Fruit fly (Drosophila melanogaster): ENCODE data around the gene CG2187.

DNA sequence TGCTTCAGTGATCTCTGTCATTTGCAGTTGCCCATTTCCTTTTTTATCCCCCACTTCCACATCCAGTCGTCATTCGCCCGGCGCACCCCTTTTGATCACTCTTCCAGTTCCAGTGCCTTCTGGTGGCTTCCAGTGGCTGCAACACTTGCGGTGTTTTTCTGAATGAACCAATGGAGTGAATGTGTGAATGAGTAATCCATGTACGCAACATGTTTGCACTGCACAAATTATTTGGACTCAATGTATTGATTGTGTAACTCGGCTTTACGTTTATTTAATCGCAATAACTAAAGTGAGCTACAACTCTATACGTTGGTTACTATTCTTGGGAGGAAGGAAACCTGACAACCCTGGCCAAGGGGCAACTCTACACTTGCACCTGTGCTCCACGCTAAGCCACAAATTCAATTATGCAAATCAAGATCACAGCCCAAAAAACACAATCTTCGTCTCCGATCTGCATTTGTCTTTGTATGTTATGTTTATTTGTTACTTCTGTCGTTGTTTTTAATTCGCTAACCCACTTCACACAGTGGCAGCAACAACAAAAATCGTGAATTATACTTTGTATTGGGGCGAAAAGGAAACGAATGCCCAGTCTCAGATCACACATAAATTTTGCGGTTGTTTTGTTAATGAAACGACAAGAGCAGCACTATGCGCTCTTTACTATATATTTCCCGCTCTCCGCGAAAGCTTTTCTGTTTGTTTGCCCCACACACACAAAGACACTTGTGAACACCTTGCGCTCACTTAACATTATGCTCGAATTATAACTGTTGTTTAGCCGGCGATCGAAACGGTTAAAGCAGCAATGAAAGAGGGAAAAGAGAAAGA is 43.3 kb downstream of the CG2187 start:
- TF ChIP-seq Gug (GFP tag; IDR thresholded peaks at IDR 0.05) (no peak), dac (GFP tag; optimal IDR thresholded peaks at IDR 0.05) (no peak), Sox15 (GFP tag; optimal IDR thresholded peaks at IDR 0.05) (no peak), OdsH (GFP tag; optimal IDR thresholded peaks at IDR 0.05) (no peak)

Data from whole organism, prepupa.